Fruit fly (Drosophila melanogaster): ENCODE measurements around the gene Gal.

The Gal gene

DNA sequence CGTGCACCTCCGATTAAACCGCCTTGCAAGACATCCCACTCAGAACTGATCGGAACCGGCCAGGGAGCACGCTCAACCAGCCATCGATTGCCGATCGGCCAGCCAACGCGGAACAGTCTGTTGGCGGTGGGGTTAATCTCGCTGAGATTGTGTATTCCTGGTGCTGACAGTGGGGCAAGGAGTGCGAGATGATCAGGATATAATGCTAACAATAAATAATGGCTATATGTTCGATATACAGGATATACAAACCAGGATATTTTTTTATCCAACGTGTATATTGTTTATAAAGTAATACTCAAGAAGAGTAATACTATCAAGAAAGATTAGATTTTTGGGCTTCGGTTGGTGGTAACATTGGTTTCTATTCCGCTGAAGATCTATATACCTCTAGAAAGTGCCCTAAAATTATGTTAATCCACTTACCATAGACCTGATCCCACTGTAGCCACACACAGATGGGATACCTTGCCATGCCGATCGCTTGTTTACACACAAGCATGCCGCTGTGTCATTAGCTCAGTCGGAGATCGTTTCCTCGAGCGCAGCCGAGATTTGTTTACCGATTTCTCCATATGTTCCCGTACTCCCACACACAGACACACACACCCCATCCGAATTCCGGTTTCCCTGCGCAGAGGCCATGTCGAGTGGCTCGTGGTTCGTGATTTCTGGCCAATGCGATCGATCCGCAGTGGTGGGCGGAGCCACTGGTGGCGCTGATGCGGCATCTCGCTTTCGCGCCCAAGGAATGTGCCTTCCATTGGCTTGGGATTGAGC lies 12.9 kb upstream of the Gal start, which contains the start of gene H2.0:
Gene H2.0 (minus strand): TSS at position 51 of the 780 bp plus-strand sequence.
- TF ChIP-seq ey (GFP tag; optimal IDR thresholded peaks at IDR 0.05), result peak; percentile 47
- TF ChIP-seq rgr (GFP tag; optimal IDR thresholded peaks at IDR 0.05), result peak; percentile 36
- no peak for TF ChIP-seq Myc (optimal IDR thresholded peaks at IDR 0.05)
- no peak for TF ChIP-seq sv (GFP tag; optimal IDR thresholded peaks at IDR 0.05)
- no peak for TF ChIP-seq N (GFP tag; optimal IDR thresholded peaks at IDR 0.05)
- TF ChIP-seq br (GFP tag; optimal IDR thresholded peaks at IDR 0.05), result peak; percentile 52
- no peak for TF ChIP-seq Abd-B (GFP tag; optimal IDR thresholded peaks at IDR 0.05)
- TF ChIP-seq GATAd (GFP tag; optimal IDR thresholded peaks at IDR 0.05), result no peak
- no peak for TF ChIP-seq Vsx2 (GFP tag; optimal IDR thresholded peaks at IDR 0.05; ENCODE audit: partially characterized antibody)
- peak; percentile 39 for TF ChIP-seq Dif (GFP tag; optimal IDR thresholded peaks at IDR 0.05; ENCODE audit: partially characterized antibody)
- TF ChIP-seq h (GFP tag; optimal IDR thresholded peaks at IDR 0.05), result peak; percentile 72
- peak; percentile 61 for TF ChIP-seq Sp1 (GFP tag; optimal IDR thresholded peaks at IDR 0.05)
- no peak for TF ChIP-seq foxo (GFP tag; optimal IDR thresholded peaks at IDR 0.05)
- no peak for TF ChIP-seq Hr78 (GFP tag; optimal IDR thresholded peaks at IDR 0.05)
- no peak for TF ChIP-seq brk (GFP tag; optimal IDR thresholded peaks at IDR 0.05)
- no peak for TF ChIP-seq dsf (GFP tag; optimal IDR thresholded peaks at IDR 0.05; ENCODE audit: borderline replicate concordance)
- no peak for TF ChIP-seq Mio (GFP tag; optimal IDR thresholded peaks at IDR 0.05)
- no peak for TF ChIP-seq sage (GFP tag; optimal IDR thresholded peaks at IDR 0.05)
- no peak for TF ChIP-seq dl (GFP tag; optimal IDR thresholded peaks at IDR 0.05; ENCODE audit: insufficient read depth in 1 of 2, partially characterized antibody in 2 of 2)
- TF ChIP-seq dmrt93B (GFP tag; optimal IDR thresholded peaks at IDR 0.05), result peak; percentile 26
- no peak for TF ChIP-seq Dfd (GFP tag; optimal IDR thresholded peaks at IDR 0.05)
- TF ChIP-seq Jra (GFP tag; optimal IDR thresholded peaks at IDR 0.05), result no peak
- TF ChIP-seq psq (GFP tag; optimal IDR thresholded peaks at IDR 0.05), result peak; percentile 25
- no peak for TF ChIP-seq lola (GFP tag; optimal IDR thresholded peaks at IDR 0.05)
- no peak for TF ChIP-seq CG9705 (GFP tag; optimal IDR thresholded peaks at IDR 0.05)
- no peak for TF ChIP-seq CrebA (GFP tag; optimal IDR thresholded peaks at IDR 0.05; ENCODE audit: borderline replicate concordance)
- TF ChIP-seq usp (GFP tag; optimal IDR thresholded peaks at IDR 0.05), result no peak
- no peak for TF ChIP-seq tai (GFP tag; optimal IDR thresholded peaks at IDR 0.05)
- no peak for TF ChIP-seq Hnf4 (GFP tag; optimal IDR thresholded peaks at IDR 0.05)
- peak; percentile 56 for TF ChIP-seq OdsH (GFP tag; optimal IDR thresholded peaks at IDR 0.05)
- TF ChIP-seq fru (GFP tag; optimal IDR thresholded peaks at IDR 0.05), result peak; percentile 52
- TF ChIP-seq HLH106 (tag; optimal IDR thresholded peaks at IDR 0.05), result peak; percentile 50
- no peak for TF ChIP-seq Hr83 (GFP tag; optimal IDR thresholded peaks at IDR 0.05; ENCODE audit: poor library complexity, severe bottlenecking)
- TF ChIP-seq CG32264 (GFP tag; optimal IDR thresholded peaks at IDR 0.05), result no peak
- no peak for TF ChIP-seq Rel (GFP tag; optimal IDR thresholded peaks at IDR 0.05)
- no peak for TF ChIP-seq Rel (tag; optimal IDR thresholded peaks at IDR 0.05)
- no peak for TF ChIP-seq pan (optimal IDR thresholded peaks at IDR 0.05)
- TF ChIP-seq woc (GFP tag; optimal IDR thresholded peaks at IDR 0.05), result peak; percentile 48
- TF ChIP-seq jim (GFP tag; optimal IDR thresholded peaks at IDR 0.05), result no peak

DNA sequence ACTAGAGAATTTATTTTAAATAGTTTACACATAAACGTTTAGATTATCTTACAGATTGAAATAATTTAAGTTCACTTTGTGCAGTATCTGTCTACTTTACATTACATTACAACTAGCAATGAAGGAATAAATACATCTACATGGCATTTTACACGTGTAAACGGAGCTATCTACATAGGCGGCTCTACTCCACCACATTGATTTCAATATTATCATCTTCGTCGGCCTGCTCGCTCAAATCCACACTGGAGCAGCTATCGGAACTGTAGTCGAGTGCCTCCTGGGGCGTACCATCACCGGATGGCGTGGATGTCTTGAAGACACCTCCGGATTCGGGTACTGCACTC lies 6.4 kb upstream of the Gal start:
- TF ChIP-seq Hr83 (GFP tag; optimal IDR thresholded peaks at IDR 0.05; ENCODE audit: poor library complexity, severe bottlenecking) (no peak), br (GFP tag; optimal IDR thresholded peaks at IDR 0.05) (no peak), tai (GFP tag; optimal IDR thresholded peaks at IDR 0.05) (no peak), Abd-B (GFP tag; optimal IDR thresholded peaks at IDR 0.05) (no peak), dmrt93B (GFP tag; optimal IDR thresholded peaks at IDR 0.05) (no peak), rgr (GFP tag; optimal IDR thresholded peaks at IDR 0.05) (no peak), fru (GFP tag; optimal IDR thresholded peaks at IDR 0.05) (no peak), OdsH (GFP tag; optimal IDR thresholded peaks at IDR 0.05) (no peak), woc (GFP tag; optimal IDR thresholded peaks at IDR 0.05) (no peak), Rel (GFP tag; optimal IDR thresholded peaks at IDR 0.05) (no peak), Rel (tag; optimal IDR thresholded peaks at IDR 0.05) (no peak), Myc (optimal IDR thresholded peaks at IDR 0.05) (no peak), sage (GFP tag; optimal IDR thresholded peaks at IDR 0.05) (no peak), dl (GFP tag; optimal IDR thresholded peaks at IDR 0.05; ENCODE audit: insufficient read depth in 1 of 2, partially characterized antibody in 2 of 2) (no peak), dsf (GFP tag; optimal IDR thresholded peaks at IDR 0.05; ENCODE audit: borderline replicate concordance) (no peak), Vsx2 (GFP tag; optimal IDR thresholded peaks at IDR 0.05; ENCODE audit: partially characterized antibody) (no peak)
